Worm (Caenorhabditis elegans) whole organism, young adult: ENCODE data around the gene srr-4.

Source experiments
- ccch-3 ChIP-seq: fragments of 200-800 bp; sonication (Bioruptor generic); optimal IDR thresholded peaks from 2 replicates; lab custom pipeline; 2018; ENCODE audit warnings: mild to moderate bottlenecking, missing genetic modification characterization, missing compliant biosample characterization
- mel-28 ChIP-seq: sonication (generic microtip); optimal IDR thresholded peaks from 2 replicates; lab custom pipeline; 2016; ENCODE audit warnings: borderline replicate concordance, mild to moderate bottlenecking, missing genetic modification characterization, missing compliant biosample characterization
- nfya-1 ChIP-seq: sonication (generic microtip); optimal IDR thresholded peaks from 2 replicates; lab custom pipeline; 2017; ENCODE audit warnings: antibody characterized with exemption, missing compliant biosample characterization, missing genetic modification characterization, borderline replicate concordance; ENCODE audit not compliant: insufficient read depth

ce11 chrV:4972943-4973342 lies 46.1 kb upstream of the srr-4 start, which contains the start of gene srsx-9:
- no peak for TF ChIP-seq nfya-1 (tag; lab: Kevin White, UChicago)
- no peak for TF ChIP-seq mel-28 (tag; lab: Kevin White, UChicago)
- TF ChIP-seq ccch-3 (GFP tag; lab: Kevin White, UChicago): no peak
